Worm (Caenorhabditis elegans) whole organism, L4 larva: ENCODE results near the gene col-71.
A peak's percentile ranks its signal among the peaks of the same experiment; 100 is the strongest.

Experiments used
- F49E8.2 ChIP-seq: sonication (generic microtip); optimal IDR thresholded peaks from 2 replicates; lab custom pipeline; 2016; ENCODE audit warnings: missing compliant biosample characterization, mild to moderate bottlenecking, missing genetic modification characterization, borderline replicate concordance
- T20F7.1 ChIP-seq: fragments of 200-800 bp; sonication (Bioruptor generic); optimal IDR thresholded peaks from 2 replicates; lab custom pipeline; 2018; ENCODE audit warnings: mild to moderate bottlenecking, missing genetic modification characterization, missing compliant biosample characterization
- Y5F2A.4 ChIP-seq: fragments of 200-800 bp; sonication (Bioruptor generic); optimal IDR thresholded peaks from 2 replicates; lab custom pipeline; 2018; ENCODE audit warnings: mild to moderate bottlenecking, missing genetic modification characterization, missing compliant biosample characterization
- ZK337.2 ChIP-seq: fragments of 200-800 bp; sonication (Bioruptor generic); IDR thresholded peaks from 2 replicates; pipeline ENCODE4 v1.3.6; 2022; ENCODE audit warnings: missing genetic modification reagents, missing genetic modification characterization, missing compliant biosample characterization
- ZK546.5 ChIP-seq, 2 experiments: sonication (generic microtip); optimal IDR thresholded peaks; 2 replicates each; lab custom pipeline; 2017; ENCODE audit warnings: missing biosample characterization in 2 of 2, missing genetic modification characterization in 2 of 2
- arid-1 ChIP-seq: fragments of 200-800 bp; sonication (Bioruptor generic); conservative IDR thresholded peaks from 2 replicates; pipeline ENCODE4 v1.3.6; 2022; ENCODE audit warnings: missing genetic modification reagents, missing genetic modification characterization, missing compliant biosample characterization
- attf-4 ChIP-seq: sonication (generic microtip); optimal IDR thresholded peaks from 3 replicates; lab custom pipeline; 2017; ENCODE audit warnings: missing biosample characterization, missing genetic modification characterization
- ceh-20 ChIP-seq: fragments of 200-800 bp; sonication (Bioruptor generic); IDR thresholded peaks from 2 replicates; pipeline ENCODE4 v1.3.6; 2022; ENCODE audit warnings: missing genetic modification reagents, missing genetic modification characterization, missing compliant biosample characterization
- ceh-32 ChIP-seq: sonication (generic microtip); optimal IDR thresholded peaks from 2 replicates; lab custom pipeline; 2016; ENCODE audit warnings: mild to moderate bottlenecking, missing genetic modification characterization, missing compliant biosample characterization; ENCODE audit not compliant: poor library complexity
- ceh-62 ChIP-seq: sonication (generic microtip); optimal IDR thresholded peaks from 2 replicates; lab custom pipeline; 2017; ENCODE audit warnings: missing biosample characterization, missing genetic modification characterization
- cey-2 ChIP-seq: sonication (generic microtip); optimal IDR thresholded peaks from 3 replicates; lab custom pipeline; 2017; ENCODE audit warnings: missing genetic modification characterization, mild to moderate bottlenecking, missing compliant biosample characterization, antibody characterized with exemption, borderline replicate concordance; ENCODE audit not compliant: insufficient read depth
- ctbp-1 ChIP-seq: fragments of 200-800 bp; sonication (Bioruptor generic); IDR thresholded peaks from 2 replicates; pipeline ENCODE4 v1.3.6; 2022; ENCODE audit warnings: missing genetic modification reagents, missing genetic modification characterization, missing compliant biosample characterization
- daf-16 ChIP-seq, 3 experiments: sonication (generic microtip); optimal IDR thresholded peaks; 2 replicates each; lab custom pipeline; 2016 to 2017; ENCODE audit warnings: missing genetic modification characterization in 3 of 3, missing genetic modification reagents in 3 of 3, mild to moderate bottlenecking in 2 of 3, missing compliant biosample characterization in 2 of 3, missing biosample characterization in 1 of 3, moderate library complexity in 1 of 3
- daf-8 ChIP-seq: fragments of 200-800 bp; sonication (Bioruptor generic); IDR thresholded peaks from 2 replicates; pipeline ENCODE4 v1.3.6; 2022; ENCODE audit warnings: missing genetic modification characterization, missing compliant biosample characterization
- dmd-6 ChIP-seq: fragments of 200-800 bp; sonication (Bioruptor generic); IDR thresholded peaks from 2 replicates; pipeline ENCODE4 v1.3.6; 2022; ENCODE audit warnings: missing genetic modification reagents, missing genetic modification characterization, missing compliant biosample characterization
- dmd-8 ChIP-seq: fragments of 200-800 bp; sonication (Bioruptor generic); IDR thresholded peaks from 2 replicates; pipeline ENCODE4 v1.3.6; 2022; ENCODE audit warnings: missing genetic modification characterization, missing compliant biosample characterization
- egl-27 ChIP-seq: sonication (generic microtip); optimal IDR thresholded peaks from 3 replicates; lab custom pipeline; 2017; ENCODE audit warnings: missing biosample characterization, missing genetic modification reagents, missing genetic modification characterization
- fkh-10 ChIP-seq: fragments of 150-350 bp; optimal IDR thresholded peaks from 2 replicates; lab custom pipeline; 2014; ENCODE audit warnings: missing biosample characterization, missing genetic modification reagents, missing genetic modification characterization
- gei-8 ChIP-seq: fragments of 200-800 bp; sonication (Bioruptor generic); optimal IDR thresholded peaks from 2 replicates; lab custom pipeline; 2018; ENCODE audit warnings: mild to moderate bottlenecking, missing genetic modification characterization, missing compliant biosample characterization
- hlh-30 ChIP-seq: sonication (generic microtip); optimal IDR thresholded peaks from 2 replicates; lab custom pipeline; 2017; ENCODE audit warnings: antibody characterized with exemption, mild to moderate bottlenecking, missing genetic modification characterization, missing compliant biosample characterization; ENCODE audit not compliant: insufficient read depth
- hmg-1.1 ChIP-seq: fragments of 200-800 bp; sonication (Bioruptor generic); IDR thresholded peaks from 2 replicates; pipeline ENCODE4 v1.3.6; 2022; ENCODE audit warnings: missing genetic modification reagents, missing genetic modification characterization, missing compliant biosample characterization
- lim-7 ChIP-seq: fragments of 200-800 bp; sonication (Bioruptor generic); IDR thresholded peaks from 2 replicates; pipeline ENCODE4 v1.3.6; 2022; ENCODE audit warnings: missing genetic modification characterization, missing compliant biosample characterization
- lin-13 ChIP-seq: fragments of 150-350 bp; optimal IDR thresholded peaks from 2 replicates; lab custom pipeline; 2014; ENCODE audit warnings: missing biosample characterization, missing genetic modification reagents, missing genetic modification characterization
- lin-15B ChIP-seq: fragments of 150-350 bp; sonication (generic microtip); optimal IDR thresholded peaks from 3 replicates; lab custom pipeline; 2014; ENCODE audit warnings: missing biosample characterization, missing genetic modification characterization
- lsy-2 ChIP-seq, 2 experiments: fragments of 150-350 bp in 1 of 2; sonication (generic microtip) in 1 of 2; optimal IDR thresholded peaks; 2 replicates each; lab custom pipeline; 2014 to 2017; ENCODE audit warnings: missing biosample characterization in 2 of 2, missing genetic modification characterization in 2 of 2
- madf-5 ChIP-seq, 2 experiments: fragments of 200-800 bp; sonication (Bioruptor generic); IDR thresholded peaks; 2 replicates each; pipeline ENCODE4 v1.3.6; 2022; ENCODE audit warnings: missing compliant biosample characterization in 2 of 2, missing genetic modification characterization in 2 of 2
- mdl-1 ChIP-seq, 2 experiments: fragments of 150-350 bp in 1 of 2; sonication (generic microtip) in 1 of 2; optimal IDR thresholded peaks; 2 replicates each; lab custom pipeline; 2014 to 2017; ENCODE audit warnings: missing biosample characterization in 2 of 2, missing genetic modification characterization in 2 of 2
- mdt-29 ChIP-seq: fragments of 200-800 bp; sonication (Bioruptor generic); IDR thresholded peaks from 2 replicates; pipeline ENCODE4 v1.3.6; 2022; ENCODE audit warnings: missing genetic modification reagents, missing genetic modification characterization, missing compliant biosample characterization
- mxl-2 ChIP-seq: fragments of 200-800 bp; sonication (Bioruptor generic); conservative IDR thresholded peaks from 2 replicates; pipeline ENCODE4 v1.3.6; 2022; ENCODE audit warnings: missing genetic modification reagents, missing genetic modification characterization, missing compliant biosample characterization
- mxl-3 ChIP-seq: fragments of 200-800 bp; sonication (Bioruptor generic); optimal IDR thresholded peaks from 2 replicates; lab custom pipeline; 2018; ENCODE audit warnings: mild to moderate bottlenecking, missing genetic modification characterization, missing compliant biosample characterization
- nhr-102 ChIP-seq: sonication (generic microtip); optimal IDR thresholded peaks from 2 replicates; lab custom pipeline; 2016; ENCODE audit warnings: mild to moderate bottlenecking, missing genetic modification characterization, moderate library complexity, missing compliant biosample characterization
- nhr-11 ChIP-seq: fragments of 150-350 bp; optimal IDR thresholded peaks from 2 replicates; lab custom pipeline; 2014; ENCODE audit warnings: missing biosample characterization, missing genetic modification characterization
- nhr-111 ChIP-seq: fragments of 200-800 bp; sonication (Bioruptor generic); optimal IDR thresholded peaks from 2 replicates; lab custom pipeline; 2018; ENCODE audit warnings: mild to moderate bottlenecking, missing genetic modification characterization, missing compliant biosample characterization
- nhr-28 ChIP-seq: fragments of 150-350 bp; optimal IDR thresholded peaks from 2 replicates; lab custom pipeline; 2014; ENCODE audit warnings: missing biosample characterization, missing genetic modification characterization
- nhr-41 ChIP-seq: fragments of 200-800 bp; sonication (Bioruptor generic); IDR thresholded peaks from 2 replicates; pipeline ENCODE4 v1.3.6; 2022; ENCODE audit warnings: missing genetic modification reagents, missing genetic modification characterization, missing compliant biosample characterization
- nhr-42 ChIP-seq: fragments of 200-800 bp; sonication (Bioruptor generic); IDR thresholded peaks from 2 replicates; pipeline ENCODE4 v1.3.6; 2022; ENCODE audit warnings: missing genetic modification characterization, missing compliant biosample characterization
- nhr-48 ChIP-seq: sonication (generic microtip); optimal IDR thresholded peaks from 2 replicates; lab custom pipeline; 2016; ENCODE audit warnings: mild to moderate bottlenecking, missing genetic modification characterization, missing compliant biosample characterization
- nhr-76 ChIP-seq: fragments of 150-350 bp; optimal IDR thresholded peaks from 2 replicates; lab custom pipeline; 2014; ENCODE audit warnings: missing biosample characterization, missing genetic modification characterization
- pha-4 ChIP-seq, 2 experiments: fragments of 150-350 bp in 1 of 2; fragments of 200-800 bp in 1 of 2; sonication (Bioruptor generic) in 1 of 2; IDR thresholded peaks in 1 of 2; optimal IDR thresholded peaks in 1 of 2; 2 replicates each; pipeline versions ENCODE4 v1.3.6 to Lab custom; 2014 to 2022; ENCODE audit warnings: missing genetic modification characterization in 2 of 2, missing genetic modification reagents in 2 of 2, missing biosample characterization in 1 of 2, missing compliant biosample characterization in 1 of 2
- pqm-1 ChIP-seq: sonication (generic microtip); optimal IDR thresholded peaks from 2 replicates; lab custom pipeline; 2017; ENCODE audit warnings: missing biosample characterization, missing genetic modification characterization
- sdz-12 ChIP-seq: fragments of 200-800 bp; sonication (Bioruptor generic); optimal IDR thresholded peaks from 2 replicates; lab custom pipeline; 2018; ENCODE audit warnings: mild to moderate bottlenecking, missing genetic modification characterization, missing compliant biosample characterization
- set-16 ChIP-seq: fragments of 200-800 bp; sonication (Bioruptor generic); IDR thresholded peaks from 2 replicates; pipeline ENCODE4 v1.3.6; 2022; ENCODE audit warnings: missing genetic modification reagents, missing genetic modification characterization, missing compliant biosample characterization
- skn-1 ChIP-seq: fragments of 150-350 bp; optimal IDR thresholded peaks from 2 replicates; lab custom pipeline; 2014; ENCODE audit warnings: missing biosample characterization, missing genetic modification characterization
- snpc-1.2 ChIP-seq: fragments of 200-800 bp; sonication (Bioruptor generic); IDR thresholded peaks from 2 replicates; pipeline ENCODE4 v1.3.6; 2022; ENCODE audit warnings: missing genetic modification reagents, missing genetic modification characterization, missing compliant biosample characterization
- tag-97 ChIP-seq: fragments of 200-800 bp; sonication (Bioruptor generic); IDR thresholded peaks from 2 replicates; pipeline ENCODE4 v1.3.6; 2022; ENCODE audit warnings: missing genetic modification characterization, missing compliant biosample characterization
- unc-39 ChIP-seq: sonication (generic microtip); optimal IDR thresholded peaks from 2 replicates; lab custom pipeline; 2017; ENCODE audit warnings: missing biosample characterization, missing genetic modification characterization
- unc-62 ChIP-seq, 3 experiments: fragments of 150-350 bp in 1 of 3; sonication (generic microtip); optimal IDR thresholded peaks in 2 of 3; peaks in 1 of 3; 1 replicate in 1 of 3; 2 replicates in 2 of 3; lab custom pipeline; 2014 to 2017; ENCODE audit warnings: missing biosample characterization in 3 of 3, missing genetic modification characterization in 3 of 3, missing genetic modification reagents in 3 of 3, missing genotype in 1 of 3
- zag-1 ChIP-seq: fragments of 150-350 bp; optimal IDR thresholded peaks from 2 replicates; lab custom pipeline; 2014; ENCODE audit warnings: missing biosample characterization, missing genetic modification characterization
- zfp-3 ChIP-seq: fragments of 200-800 bp; sonication (Bioruptor generic); conservative IDR thresholded peaks from 2 replicates; pipeline ENCODE4 v1.3.6; 2022; ENCODE audit warnings: missing genetic modification reagents, missing genetic modification characterization, missing compliant biosample characterization
- zip-2 ChIP-seq: fragments of 150-350 bp; optimal IDR thresholded peaks from 2 replicates; lab custom pipeline; 2014; ENCODE audit warnings: missing biosample characterization, missing genetic modification characterization

The col-71 gene

ce11 chrII:3547282-3547681 is 44.9 kb upstream of the col-71 start (continued):
- TF ChIP-seq nhr-76 (tag; lab: Kevin White, UChicago) (no peak), dmd-8 (GFP tag; lab: Robert Waterston, UW) (no peak), Y5F2A.4 (GFP tag; lab: Kevin White, UChicago) (no peak), nhr-42 (GFP tag; lab: Robert Waterston, UW) (no peak), mdl-1 (tag; optimal IDR thresholded peaks at IDR 0.05; lab: Kevin White, UChicago) (peak in 1 of 2 experiments; percentile 51), skn-1 (tag; lab: Kevin White, UChicago) (no peak), nhr-28 (tag; lab: Kevin White, UChicago) (no peak), F49E8.2 (tag; lab: Kevin White, UChicago) (no peak), tag-97 (GFP tag; lab: Robert Waterston, UW) (no peak), pqm-1 (no peak), hmg-1.1 (GFP tag; lab: Robert Waterston, UW) (peak; percentile 63), mxl-2 (GFP tag; lab: Robert Waterston, UW) (no peak), cey-2 (tag; lab: Kevin White, UChicago) (no peak), nhr-111 (no peak), ctbp-1 (no peak), mdt-29 (GFP tag; lab: Robert Waterston, UW) (no peak), snpc-1.2 (GFP tag; lab: Robert Waterston, UW) (no peak), pha-4 (GFP tag; IDR thresholded peaks at IDR 0.05; lab: Robert Waterston, UW) (no peak), pha-4 (tag; optimal IDR thresholded peaks at IDR 0.05; lab: Kevin White, UChicago) (no peak), dmd-6 (GFP tag; lab: Robert Waterston, UW) (no peak), sdz-12 (GFP tag; lab: Kevin White, UChicago) (no peak), ZK546.5 (tag; optimal IDR thresholded peaks at IDR 0.05; lab: Kevin White, UChicago) (no peak), ceh-62 (tag; lab: Kevin White, UChicago) (no peak), ceh-20 (no peak), ceh-32 (no peak), arid-1 (no peak), zag-1 (no peak), nhr-41 (GFP tag; lab: Robert Waterston, UW) (no peak), lsy-2 (tag; optimal IDR thresholded peaks at IDR 0.05; lab: Kevin White, UChicago) (peak; percentile 7 to 69), T20F7.1 (no peak), attf-4 (tag; lab: Kevin White, UChicago) (no peak), daf-16 (GFP tag; optimal IDR thresholded peaks at IDR 0.05; lab: Kevin White, UChicago) (no peak), daf-16 (tag; optimal IDR thresholded peaks at IDR 0.05; lab: Kevin White, UChicago) (no peak), fkh-10 (peak; percentile 22), unc-39 (no peak), nhr-11 (no peak), lin-15B (tag; lab: Kevin White, UChicago) (no peak), lin-13 (no peak), gei-8 (GFP tag; lab: Kevin White, UChicago) (no peak), mxl-3 (no peak), nhr-102 (tag; lab: Kevin White, UChicago) (no peak), lim-7 (GFP tag; lab: Robert Waterston, UW) (no peak), nhr-48 (tag; lab: Kevin White, UChicago) (no peak), daf-8 (GFP tag; lab: Robert Waterston, UW) (no peak), egl-27 (tag; lab: Kevin White, UChicago) (no peak), ZK337.2 (GFP tag; lab: Robert Waterston, UW) (no peak), madf-5 (GFP tag; IDR thresholded peaks at IDR 0.05; lab: Robert Waterston, UW) (no peak), zfp-3 (GFP tag; lab: Robert Waterston, UW) (no peak), unc-62 (GFP tag; optimal IDR thresholded peaks at IDR 0.05 in 1 of 2; lab: Kevin White, UChicago) (peak in 1 of 2 experiments; percentile 85), unc-62 (tag; optimal IDR thresholded peaks at IDR 0.05; lab: Kevin White, UChicago) (no peak), zip-2 (tag; lab: Kevin White, UChicago) (no peak), set-16 (GFP tag; lab: Robert Waterston, UW) (peak; percentile 41; the same call in 1 of the 2 replicates), hlh-30 (tag; lab: Kevin White, UChicago) (peak; percentile 24)
